Worm (Caenorhabditis elegans) whole organism, L1 larva: ENCODE results near the gene F09B12.7.

Experiments used
- Y116A8C.19 ChIP-seq: sonication (generic microtip); optimal IDR thresholded peaks from 2 replicates; lab custom pipeline; 2016; ENCODE audit warnings: missing compliant biosample characterization, missing genetic modification characterization, borderline replicate concordance
- elt-2 ChIP-seq: sonication (generic microtip); optimal IDR thresholded peaks from 2 replicates; lab custom pipeline; 2016; ENCODE audit warnings: missing genetic modification characterization, mild to moderate bottlenecking, inconsistent platforms, missing compliant biosample characterization, missing genetic modification reagents

- TF ChIP-seq Y116A8C.19 (no peak), elt-2 (tag; lab: Kevin White, UChicago) (no peak)
Observed at ce11 chrX:15100369-15100963, 5.6 kb upstream of the F09B12.7 start, which contains the start of gene dhhc-1.
